Worm (Caenorhabditis elegans) whole organism, early embryonic: ENCODE results near the gene gyg-1.

ENCODE experiments used
- B0310.2 ChIP-seq: sonication (generic microtip); optimal IDR thresholded peaks from 2 replicates; lab custom pipeline; 2016; ENCODE audit warnings: mild to moderate bottlenecking, missing genetic modification characterization, missing compliant biosample characterization
- F13C5.2 ChIP-seq: sonication (generic microtip); optimal IDR thresholded peaks from 2 replicates; lab custom pipeline; 2017; ENCODE audit warnings: mild to moderate bottlenecking, missing genetic modification characterization, inconsistent platforms, missing compliant biosample characterization
- aly-1 ChIP-seq: sonication (generic microtip); optimal IDR thresholded peaks from 2 replicates; lab custom pipeline; 2016; ENCODE audit warnings: missing genetic modification characterization, missing compliant biosample characterization
- ama-1 ChIP-seq: fragments of 150-350 bp; optimal IDR thresholded peaks from 2 replicates; lab custom pipeline; 2014
- ceh-13 ChIP-seq: fragments of 200-800 bp; sonication (Bioruptor generic); optimal IDR thresholded peaks from 2 replicates; lab custom pipeline; 2018; ENCODE audit warnings: mild to moderate bottlenecking, missing genetic modification characterization, missing compliant biosample characterization
- ceh-36 ChIP-seq: sonication (generic microtip); optimal IDR thresholded peaks from 2 replicates; lab custom pipeline; 2016; ENCODE audit warnings: missing genetic modification characterization, inconsistent platforms, missing compliant biosample characterization
- ets-7 ChIP-seq: sonication (generic microtip); optimal IDR thresholded peaks from 2 replicates; lab custom pipeline; 2016; ENCODE audit warnings: missing genotype, missing genetic modification characterization, missing compliant biosample characterization
- flt-1 ChIP-seq: fragments of 200-800 bp; sonication (Bioruptor generic); IDR thresholded peaks from 2 replicates; pipeline ENCODE4 v1.3.6; 2022; ENCODE audit warnings: missing genetic modification characterization, missing compliant biosample characterization
- hmbx-1 ChIP-seq: sonication (generic microtip); optimal IDR thresholded peaks from 2 replicates; lab custom pipeline; 2016; ENCODE audit warnings: mild to moderate bottlenecking, missing genetic modification characterization, missing compliant biosample characterization
- hmg-4 ChIP-seq: fragments of 200-800 bp; sonication (Bioruptor generic); optimal IDR thresholded peaks from 2 replicates; lab custom pipeline; 2018; ENCODE audit warnings: mild to moderate bottlenecking, missing genetic modification characterization, missing compliant biosample characterization
- hnd-1 ChIP-seq: sonication (generic microtip); optimal IDR thresholded peaks from 2 replicates; lab custom pipeline; 2016; ENCODE audit warnings: missing genetic modification characterization, missing compliant biosample characterization
- pes-1 ChIP-seq: fragments of 200-800 bp; sonication (Bioruptor generic); IDR thresholded peaks from 2 replicates; pipeline ENCODE4 v1.3.6; 2022; ENCODE audit warnings: missing genetic modification reagents, missing genetic modification characterization, missing compliant biosample characterization
- scrt-1 ChIP-seq: fragments of 200-800 bp; sonication (Bioruptor generic); IDR thresholded peaks from 2 replicates; pipeline ENCODE4 v1.3.6; 2022; ENCODE audit warnings: missing genetic modification characterization, missing compliant biosample characterization
- sea-1 ChIP-seq: fragments of 200-800 bp; sonication (Bioruptor generic); conservative IDR thresholded peaks from 2 replicates; pipeline ENCODE4 v1.3.6; 2022; ENCODE audit warnings: missing genetic modification characterization, missing compliant biosample characterization
- tbx-11 ChIP-seq: fragments of 200-800 bp; sonication (Bioruptor generic); IDR thresholded peaks from 2 replicates; pipeline ENCODE4 v1.3.6; 2022; ENCODE audit warnings: missing genetic modification characterization, missing compliant biosample characterization
- tbx-37 ChIP-seq: fragments of 200-800 bp; sonication (Bioruptor generic); conservative IDR thresholded peaks from 2 replicates; pipeline ENCODE4 v1.3.6; 2022; ENCODE audit warnings: missing genetic modification reagents, missing genetic modification characterization, missing compliant biosample characterization
- tra-4 ChIP-seq: sonication (generic microtip); optimal IDR thresholded peaks from 2 replicates; lab custom pipeline; 2017; ENCODE audit warnings: missing genetic modification characterization, missing compliant biosample characterization

Gene gyg-1

ce11 chrX:3554117-3554516, 16.7 kb downstream of the gyg-1 start:
- TF ChIP-seq ets-7 (tag; lab: Kevin White, UChicago) (no peak), scrt-1 (GFP tag; lab: Robert Waterston, UW) (no peak), hmg-4 (GFP tag; lab: Kevin White, UChicago) (no peak), hnd-1 (tag; lab: Kevin White, UChicago) (no peak), ama-1 (lab: Kevin White, UChicago) (no peak)

- TF ChIP-seq tbx-11 (GFP tag; lab: Robert Waterston, UW) (no peak), B0310.2 (tag; lab: Kevin White, UChicago) (no peak), flt-1 (GFP tag; lab: Robert Waterston, UW) (no peak), aly-1 (no peak)
Observed at ce11 chrX:3555930-3556329, 18.5 kb downstream of the gyg-1 start.

ce11 chrX:3563903-3564302, 26.5 kb downstream of the gyg-1 start, which contains the start of gene vit-4:
Gene vit-4, minus strand, starts transcription at chrX:3563965.
- TF ChIP-seq tra-4 (tag; lab: Kevin White, UChicago) (no peak), tbx-11 (GFP tag; lab: Robert Waterston, UW) (no peak), tbx-37 (GFP tag; lab: Robert Waterston, UW) (no peak), scrt-1 (GFP tag; lab: Robert Waterston, UW) (no peak), ets-7 (tag; lab: Kevin White, UChicago) (no peak), hnd-1 (tag; lab: Kevin White, UChicago) (no peak), flt-1 (GFP tag; lab: Robert Waterston, UW) (no peak)

- TF ChIP-seq scrt-1 (GFP tag; lab: Robert Waterston, UW), result no peak
- TF ChIP-seq tbx-11 (GFP tag; lab: Robert Waterston, UW), result no peak
- no peak for TF ChIP-seq tra-4 (tag; lab: Kevin White, UChicago)
- TF ChIP-seq pes-1 (GFP tag; lab: Robert Waterston, UW), result no peak
- no peak for TF ChIP-seq ama-1 (lab: Kevin White, UChicago)
- no peak for TF ChIP-seq ets-7 (tag; lab: Kevin White, UChicago)
- no peak for TF ChIP-seq aly-1
- no peak for TF ChIP-seq F13C5.2 (tag; lab: Kevin White, UChicago)
- TF ChIP-seq hnd-1 (tag; lab: Kevin White, UChicago), result no peak
- no peak for TF ChIP-seq sea-1 (GFP tag; lab: Robert Waterston, UW)
- no peak for TF ChIP-seq hmbx-1
- TF ChIP-seq ceh-36 (tag; lab: Kevin White, UChicago), result no peak
- no peak for TF ChIP-seq flt-1 (GFP tag; lab: Robert Waterston, UW)
- TF ChIP-seq hmg-4 (GFP tag; lab: Kevin White, UChicago), result no peak
- no peak for TF ChIP-seq ceh-13 (GFP tag; lab: Kevin White, UChicago)
- TF ChIP-seq B0310.2 (tag; lab: Kevin White, UChicago), result no peak
- TF ChIP-seq tbx-37 (GFP tag; lab: Robert Waterston, UW), result no peak
Observed at ce11 chrX:3566856-3567255, 29.4 kb downstream of the gyg-1 start.

DNA sequence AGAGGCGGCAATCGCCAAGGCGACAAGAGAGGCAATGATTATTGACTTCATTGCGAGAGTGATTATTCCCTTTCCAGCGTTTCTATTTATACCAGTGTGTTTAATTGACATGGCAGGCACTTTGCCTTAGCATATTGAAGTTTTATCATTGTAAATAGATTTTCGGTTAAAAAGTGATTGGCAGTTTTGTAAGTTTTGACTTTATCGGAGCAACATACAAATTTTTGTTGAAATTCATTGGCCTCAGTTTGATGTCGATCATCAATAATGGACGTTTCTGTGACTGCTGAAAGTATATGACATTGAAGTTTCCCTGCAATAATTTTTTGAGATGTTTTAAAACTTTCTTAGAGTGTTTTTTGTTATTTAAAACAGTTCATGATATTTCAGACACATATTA, 35.1 kb downstream of the gyg-1 start, which contains the start of gene vit-3:
vit-3 (minus strand) TSS at position 60 of the 400 bp plus-strand sequence.
- TF ChIP-seq hnd-1 (tag; lab: Kevin White, UChicago) (no peak), aly-1 (no peak), hmg-4 (GFP tag; lab: Kevin White, UChicago) (no peak), tra-4 (tag; lab: Kevin White, UChicago) (no peak), tbx-37 (GFP tag; lab: Robert Waterston, UW) (no peak), F13C5.2 (tag; lab: Kevin White, UChicago) (no peak), sea-1 (GFP tag; lab: Robert Waterston, UW) (no peak), ama-1 (lab: Kevin White, UChicago) (no peak), ceh-36 (tag; lab: Kevin White, UChicago) (no peak), hmbx-1 (no peak), scrt-1 (GFP tag; lab: Robert Waterston, UW) (no peak), flt-1 (GFP tag; lab: Robert Waterston, UW) (no peak), tbx-11 (GFP tag; lab: Robert Waterston, UW) (no peak), B0310.2 (tag; lab: Kevin White, UChicago) (no peak), ceh-13 (GFP tag; lab: Kevin White, UChicago) (no peak), ets-7 (tag; lab: Kevin White, UChicago) (no peak), pes-1 (GFP tag; lab: Robert Waterston, UW) (no peak)

DNA sequence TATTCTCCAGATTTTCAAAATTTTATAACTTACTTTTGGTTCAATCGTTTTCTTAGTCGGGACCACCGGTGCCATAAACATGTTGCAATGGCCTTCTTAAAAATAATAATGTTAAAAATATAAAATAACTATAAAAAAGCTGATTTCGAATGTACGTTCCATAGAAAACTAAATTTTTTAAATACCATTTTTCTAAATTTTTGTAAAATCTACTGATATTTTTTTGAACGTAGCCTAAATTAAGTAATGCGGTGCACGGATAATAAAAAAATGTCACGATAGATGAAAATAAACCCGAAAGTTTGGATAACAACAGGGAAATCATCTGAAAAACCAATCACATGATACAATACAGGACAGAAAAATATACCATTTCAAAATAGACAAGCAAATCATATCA, 36.0 kb downstream of the gyg-1 start, which contains the start of gene T27A10.5:
T27A10.5 (minus strand) TSS at position 101 of the 400 bp plus-strand sequence.
- TF ChIP-seq tbx-37 (GFP tag; lab: Robert Waterston, UW), result no peak

- TF ChIP-seq flt-1 (GFP tag; lab: Robert Waterston, UW) (no peak), ets-7 (tag; lab: Kevin White, UChicago) (no peak), scrt-1 (GFP tag; lab: Robert Waterston, UW) (no peak), hnd-1 (tag; lab: Kevin White, UChicago) (no peak), F13C5.2 (tag; lab: Kevin White, UChicago) (no peak), tbx-11 (GFP tag; lab: Robert Waterston, UW) (no peak), aly-1 (no peak), tbx-37 (GFP tag; lab: Robert Waterston, UW) (no peak), tra-4 (tag; lab: Kevin White, UChicago) (no peak), ceh-36 (tag; lab: Kevin White, UChicago) (no peak), pes-1 (GFP tag; lab: Robert Waterston, UW) (no peak), ama-1 (lab: Kevin White, UChicago) (no peak), B0310.2 (tag; lab: Kevin White, UChicago) (no peak), hmbx-1 (no peak), hmg-4 (GFP tag; lab: Kevin White, UChicago) (no peak)
Observed at ce11 chrX:3576239-3576638, 38.8 kb downstream of the gyg-1 start, which contains the start of gene ckc-1. Gene ckc-1, plus strand, starts transcription at chrX:3576606.
